Worm (Caenorhabditis elegans) whole organism, L3 larva: ENCODE measurements around the gene F40G9.12.

Experiments
- R02D3.7 ChIP-seq: fragments of 150-350 bp; optimal IDR thresholded peaks from 2 replicates; lab custom pipeline; 2014; ENCODE audit warnings: missing biosample characterization, missing genetic modification characterization
- ZK546.5 ChIP-seq: sonication (generic microtip); optimal IDR thresholded peaks from 2 replicates; lab custom pipeline; 2017; ENCODE audit warnings: missing biosample characterization, missing genetic modification characterization
- aly-2 ChIP-seq: fragments of 150-350 bp; optimal IDR thresholded peaks from 2 replicates; lab custom pipeline; 2014; ENCODE audit warnings: missing biosample characterization, missing genetic modification characterization
- ceh-82 ChIP-seq: fragments of 150-350 bp; optimal IDR thresholded peaks from 2 replicates; lab custom pipeline; 2014; ENCODE audit warnings: missing biosample characterization, missing genetic modification characterization
- ceh-9 ChIP-seq: sonication (generic microtip); optimal IDR thresholded peaks from 2 replicates; lab custom pipeline; 2018; ENCODE audit warnings: missing biosample characterization, missing genetic modification characterization
- daf-12 ChIP-seq: fragments of 150-350 bp; optimal IDR thresholded peaks from 2 replicates; lab custom pipeline; 2014; ENCODE audit warnings: missing biosample characterization, missing genetic modification reagents, missing genetic modification characterization
- egl-27 ChIP-seq: sonication (generic microtip); optimal IDR thresholded peaks from 4 replicates; lab custom pipeline; 2017; ENCODE audit warnings: missing biosample characterization, missing genetic modification reagents, missing genetic modification characterization
- egl-5 ChIP-seq: fragments of 150-350 bp; optimal IDR thresholded peaks from 2 replicates; lab custom pipeline; 2017; ENCODE audit warnings: missing biosample characterization, missing genetic modification reagents, missing genetic modification characterization, inconsistent platforms
- elt-1 ChIP-seq: fragments of 150-350 bp; optimal IDR thresholded peaks from 2 replicates; lab custom pipeline; 2014; ENCODE audit warnings: missing biosample characterization, missing genetic modification characterization
- elt-2 ChIP-seq: sonication (generic microtip); optimal IDR thresholded peaks from 2 replicates; lab custom pipeline; 2016; ENCODE audit warnings: missing genetic modification reagents, mild to moderate bottlenecking, missing genetic modification characterization, missing compliant biosample characterization
- elt-3 ChIP-seq, 3 experiments: fragments of 150-350 bp in 1 of 3; sonication (generic microtip) in 2 of 3; optimal IDR thresholded peaks; 2 replicates in 2 of 3; 4 replicates in 1 of 3; lab custom pipeline; 2014 to 2017; ENCODE audit warnings: missing biosample characterization in 3 of 3, missing genetic modification characterization in 3 of 3
- eor-1 ChIP-seq, 2 experiments: fragments of 150-350 bp; optimal IDR thresholded peaks; 2 replicates each; lab custom pipeline; 2014 to 2018; ENCODE audit warnings: missing biosample characterization in 2 of 2, missing genetic modification characterization in 2 of 2
- fkh-10 ChIP-seq: sonication (generic microtip); optimal IDR thresholded peaks from 2 replicates; lab custom pipeline; 2017; ENCODE audit warnings: missing biosample characterization, missing genetic modification reagents, missing genetic modification characterization
- fkh-2 ChIP-seq: fragments of 150-350 bp; optimal IDR thresholded peaks from 2 replicates; lab custom pipeline; 2014; ENCODE audit warnings: missing biosample characterization, missing genetic modification reagents, missing genetic modification characterization
- fos-1 ChIP-seq: fragments of 150-350 bp; optimal IDR thresholded peaks from 2 replicates; lab custom pipeline; 2014; ENCODE audit warnings: missing biosample characterization, missing genetic modification characterization
- jun-1 ChIP-seq: fragments of 150-350 bp; optimal IDR thresholded peaks from 2 replicates; lab custom pipeline; 2014; ENCODE audit warnings: missing biosample characterization, missing genetic modification reagents, missing genetic modification characterization
- lin-15B ChIP-seq: fragments of 150-350 bp; optimal IDR thresholded peaks from 2 replicates; lab custom pipeline; 2014; ENCODE audit warnings: missing biosample characterization, missing genetic modification characterization
- lsy-12 ChIP-seq: sonication (generic microtip); optimal IDR thresholded peaks from 2 replicates; lab custom pipeline; 2016; ENCODE audit warnings: mild to moderate bottlenecking, missing genetic modification characterization, missing compliant biosample characterization
- mdl-1 ChIP-seq: fragments of 150-350 bp; optimal IDR thresholded peaks from 2 replicates; lab custom pipeline; 2014; ENCODE audit warnings: missing biosample characterization, missing genetic modification characterization
- mml-1 ChIP-seq: fragments of 150-350 bp; sonication (generic microtip); optimal IDR thresholded peaks from 3 replicates; lab custom pipeline; 2014; ENCODE audit warnings: missing biosample characterization, missing genetic modification characterization
- nfya-1 ChIP-seq: sonication (generic microtip); optimal IDR thresholded peaks from 2 replicates; lab custom pipeline; 2017; ENCODE audit warnings: missing genetic modification characterization, mild to moderate bottlenecking, missing compliant biosample characterization, antibody characterized with exemption, moderate library complexity; ENCODE audit not compliant: insufficient read depth
- nhr-11 ChIP-seq: fragments of 150-350 bp; optimal IDR thresholded peaks from 2 replicates; lab custom pipeline; 2014; ENCODE audit warnings: missing biosample characterization, missing genetic modification characterization
- nhr-12 ChIP-seq: fragments of 150-350 bp; optimal IDR thresholded peaks from 2 replicates; lab custom pipeline; 2014; ENCODE audit warnings: missing biosample characterization, missing genetic modification characterization
- nhr-23 ChIP-seq: fragments of 150-350 bp; optimal IDR thresholded peaks from 2 replicates; lab custom pipeline; 2014; ENCODE audit warnings: missing biosample characterization, missing genetic modification reagents, missing genetic modification characterization
- nhr-237 ChIP-seq: fragments of 150-350 bp; optimal IDR thresholded peaks from 2 replicates; lab custom pipeline; 2014; ENCODE audit warnings: missing biosample characterization, missing genetic modification characterization
- nhr-25 ChIP-seq: sonication (generic microtip); optimal IDR thresholded peaks from 2 replicates; lab custom pipeline; 2017; ENCODE audit warnings: missing biosample characterization, missing genetic modification characterization
- nhr-28 ChIP-seq: fragments of 150-350 bp; optimal IDR thresholded peaks from 2 replicates; lab custom pipeline; 2014; ENCODE audit warnings: missing biosample characterization, missing genetic modification characterization
- nhr-76 ChIP-seq: fragments of 150-350 bp; sonication (generic microtip); optimal IDR thresholded peaks from 5 replicates; lab custom pipeline; 2014; ENCODE audit warnings: missing biosample characterization, missing genetic modification characterization
- pha-4 ChIP-seq: fragments of 150-350 bp; optimal IDR thresholded peaks from 2 replicates; lab custom pipeline; 2014; ENCODE audit warnings: missing biosample characterization, missing genetic modification reagents, missing genetic modification characterization
- pqm-1 ChIP-seq: fragments of 150-350 bp; optimal IDR thresholded peaks from 2 replicates; lab custom pipeline; 2017; ENCODE audit warnings: missing biosample characterization, missing genetic modification characterization, inconsistent platforms
- skn-1 ChIP-seq: fragments of 150-350 bp; optimal IDR thresholded peaks from 2 replicates; lab custom pipeline; 2014; ENCODE audit warnings: missing biosample characterization, missing genetic modification characterization
- unc-39 ChIP-seq: sonication (generic microtip); optimal IDR thresholded peaks from 4 replicates; lab custom pipeline; 2017; ENCODE audit warnings: missing biosample characterization, missing genetic modification characterization
- zag-1 ChIP-seq: fragments of 150-350 bp; optimal IDR thresholded peaks from 2 replicates; lab custom pipeline; 2014; ENCODE audit warnings: missing biosample characterization, missing genetic modification characterization
- ztf-11 ChIP-seq: fragments of 150-350 bp; optimal IDR thresholded peaks from 2 replicates; lab custom pipeline; 2014; ENCODE audit warnings: missing biosample characterization, missing genetic modification characterization

F40G9.12 gene

ce11 chrIII:151084-151483 is 20.6 kb upstream of the F40G9.12 start:
- no peak for TF ChIP-seq R02D3.7 (tag; lab: Kevin White, UChicago)
- TF ChIP-seq aly-2 (tag; lab: Kevin White, UChicago), result no peak
- no peak for TF ChIP-seq nhr-23 (tag; lab: Kevin White, UChicago)
- TF ChIP-seq egl-27 (tag; lab: Kevin White, UChicago), result no peak
- TF ChIP-seq lin-15B, result no peak
- TF ChIP-seq nhr-28 (tag; lab: Kevin White, UChicago), result no peak

ce11 chrIII:154168-154567 is 17.5 kb upstream of the F40G9.12 start:
- TF ChIP-seq skn-1 (peak; percentile 26), egl-27 (tag; lab: Kevin White, UChicago) (peak; percentile 81), elt-2 (tag; lab: Kevin White, UChicago) (peak; percentile 100), elt-3 (tag; optimal IDR thresholded peaks at IDR 0.05; lab: Kevin White, UChicago) (peak in 2 of 3 experiments; percentile 1 to 56), jun-1 (tag; lab: Kevin White, UChicago) (peak; percentile 98), R02D3.7 (tag; lab: Kevin White, UChicago) (no peak), nhr-237 (tag; lab: Kevin White, UChicago) (no peak), fos-1 (tag; lab: Kevin White, UChicago) (peak; percentile 45), pqm-1 (peak; percentile 100)

ce11 chrIII:156645-157044 is 15.0 kb upstream of the F40G9.12 start, which contains the start of the genes zig-13 and ver-1:
Gene zig-13, minus strand, starts transcription at chrIII:156745.
Gene ver-1, plus strand, starts transcription at chrIII:156824.
- no peak for TF ChIP-seq nhr-76 (tag; lab: Kevin White, UChicago)
- TF ChIP-seq zag-1 (tag; lab: Kevin White, UChicago), result no peak
- TF ChIP-seq lsy-12 (tag; lab: Kevin White, UChicago), result no peak
- no peak for TF ChIP-seq egl-27 (tag; lab: Kevin White, UChicago)
- TF ChIP-seq pha-4 (tag; lab: Kevin White, UChicago), result no peak
- no peak for TF ChIP-seq ZK546.5
- no peak for TF ChIP-seq fos-1 (tag; lab: Kevin White, UChicago)
- TF ChIP-seq nhr-11 (tag; lab: Kevin White, UChicago), result no peak
- TF ChIP-seq skn-1, result no peak
- no peak for TF ChIP-seq mdl-1 (tag; lab: Kevin White, UChicago)
- TF ChIP-seq daf-12, result no peak
- no peak for TF ChIP-seq nhr-12
- no peak for TF ChIP-seq elt-1 (tag; lab: Kevin White, UChicago)
- TF ChIP-seq egl-5 (tag; lab: Kevin White, UChicago), result no peak
- TF ChIP-seq lin-15B, result no peak

- TF ChIP-seq nhr-76 (tag; lab: Kevin White, UChicago) (no peak), aly-2 (tag; lab: Kevin White, UChicago) (no peak), nhr-25 (no peak), R02D3.7 (tag; lab: Kevin White, UChicago) (no peak), nhr-28 (tag; lab: Kevin White, UChicago) (no peak), nhr-12 (no peak)
These were observed 13.7 kb upstream of the F40G9.12 start for ce11 chrIII:157980-158379.

- TF ChIP-seq nhr-12 (no peak), elt-3 (tag; optimal IDR thresholded peaks at IDR 0.05; lab: Kevin White, UChicago) (no peak), zag-1 (tag; lab: Kevin White, UChicago) (no peak), ztf-11 (tag; lab: Kevin White, UChicago) (no peak), elt-2 (tag; lab: Kevin White, UChicago) (no peak), nhr-11 (tag; lab: Kevin White, UChicago) (no peak), lin-15B (no peak), pha-4 (tag; lab: Kevin White, UChicago) (no peak), ceh-9 (tag; lab: Kevin White, UChicago) (no peak), mml-1 (tag; lab: Kevin White, UChicago) (no peak), fkh-10 (no peak), egl-5 (tag; lab: Kevin White, UChicago) (no peak), fkh-2 (tag; lab: Kevin White, UChicago) (no peak), ceh-82 (tag; lab: Kevin White, UChicago) (no peak), elt-1 (tag; lab: Kevin White, UChicago) (no peak), eor-1 (tag; optimal IDR thresholded peaks at IDR 0.05; lab: Kevin White, UChicago) (no peak), lsy-12 (tag; lab: Kevin White, UChicago) (no peak), unc-39 (no peak), aly-2 (tag; lab: Kevin White, UChicago) (no peak), nfya-1 (no peak)
- TF ChIP-seq, all 47 proteins: peak for 0
These were observed 12.5 kb upstream of the F40G9.12 start for ce11 chrIII:159149-159548.
